Fruit fly (Drosophila melanogaster) whole organism, larva: Measurements from ENCODE around the gene Svil.
A peak's percentile ranks its signal among the peaks of the same experiment; 100 is the strongest.

Experiments
- noc ChIP-seq: fragments of 200-800 bp; sonication (Bioruptor generic); optimal IDR thresholded peaks from 3 replicates; lab custom pipeline; 2019; ENCODE audit warnings: missing biosample characterization, mild to moderate bottlenecking, missing genetic modification characterization, moderate library complexity

The Svil gene

DNA sequence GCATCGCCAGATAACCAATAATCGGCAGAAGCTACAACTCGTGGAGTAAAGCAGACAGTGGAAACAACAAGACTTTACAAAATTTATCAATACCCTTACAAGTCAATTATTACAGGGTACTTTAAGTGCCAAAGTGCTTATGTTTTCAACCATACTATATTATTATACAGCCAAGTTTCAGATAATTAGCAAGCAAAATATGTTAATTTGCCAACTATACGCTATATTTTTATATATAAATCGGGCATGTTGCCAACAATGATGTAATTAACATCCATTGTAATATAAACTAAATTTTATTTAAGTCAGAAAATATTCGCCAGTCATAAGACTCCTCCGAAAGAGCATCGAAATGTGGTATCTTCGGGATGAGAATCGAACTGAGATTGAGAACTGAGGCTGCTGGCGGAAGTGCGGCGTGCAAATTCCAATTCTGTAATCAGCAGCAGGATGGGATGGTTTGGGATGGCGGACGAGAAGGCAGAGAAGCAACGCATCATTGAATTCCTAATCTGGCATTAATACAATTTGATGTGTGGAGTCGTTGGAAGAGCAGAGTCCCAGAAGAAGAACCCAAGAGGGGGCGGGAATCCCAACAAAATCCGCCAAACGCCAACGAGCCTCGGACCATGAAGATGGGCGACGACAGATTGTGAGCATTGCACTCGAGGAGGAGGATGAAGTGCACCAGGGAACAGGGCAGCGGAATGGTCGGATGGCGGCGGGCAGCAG, 155.7 kb downstream of the Svil start:
- TF ChIP-seq noc (tag; lab: Kevin White, UChicago) = no peak

dm6 chr3L:2533732-2534073, 156.2 kb downstream of the Svil start:
- no peak for TF ChIP-seq noc (tag; lab: Kevin White, UChicago)

- peak; percentile 90 for TF ChIP-seq noc (tag; lab: Kevin White, UChicago)
These were observed 159.6 kb downstream of the Svil start for dm6 chr3L:2536969-2537600.

dm6 chr3L:2541361-2541760, 163.9 kb downstream of the Svil start:
- no peak for TF ChIP-seq noc (tag; lab: Kevin White, UChicago)

DNA sequence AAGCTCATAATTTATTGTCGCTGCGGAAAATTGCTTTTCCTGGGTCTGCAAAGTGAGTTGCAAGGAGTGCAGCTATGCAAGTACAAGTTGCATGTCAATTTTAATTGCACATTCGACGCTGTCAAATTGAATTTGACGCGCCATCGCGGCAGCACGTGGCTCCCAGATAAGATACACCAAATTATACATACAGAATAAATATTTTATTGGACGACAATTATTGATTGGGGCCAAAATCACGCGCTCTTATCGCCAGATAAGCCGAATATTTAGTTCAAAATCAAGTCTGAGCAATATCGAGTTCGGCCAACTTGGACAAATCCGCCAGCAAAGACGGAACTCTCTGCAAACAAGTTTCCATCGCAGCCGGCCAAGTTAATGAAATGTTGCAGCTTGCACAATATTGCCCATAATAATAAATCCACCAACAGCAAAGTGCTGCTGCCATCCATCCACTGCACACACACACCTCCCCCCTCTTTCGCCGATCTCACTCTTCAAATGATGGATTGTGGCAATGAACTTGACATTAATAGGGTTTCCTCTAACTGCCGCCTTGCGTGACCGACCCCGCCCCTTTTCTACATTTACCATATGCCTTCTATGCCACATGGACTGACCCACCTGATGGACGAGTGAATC, 167.1 kb downstream of the Svil start:
- no peak for TF ChIP-seq noc (tag; lab: Kevin White, UChicago)

DNA sequence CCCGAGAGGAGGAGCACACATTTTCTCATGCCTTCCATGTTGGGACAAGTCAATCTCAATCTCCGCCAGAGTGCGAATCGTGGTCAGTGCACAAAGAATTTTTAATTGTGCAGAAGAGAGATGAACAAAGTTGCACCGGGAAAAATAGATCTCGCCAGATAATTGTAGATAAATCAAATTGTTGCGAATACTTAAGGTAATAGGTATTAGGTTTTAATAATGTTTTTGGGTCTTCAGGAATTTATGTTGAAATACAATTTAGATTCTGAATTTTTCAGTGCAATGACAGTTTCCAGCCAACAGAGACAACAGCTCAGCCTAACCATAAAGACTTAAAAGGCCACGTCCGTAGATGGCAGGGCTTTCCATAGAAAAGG, 167.6 kb downstream of the Svil start:
- TF ChIP-seq noc (tag; lab: Kevin White, UChicago) = no peak

dm6 chr3L:2545913-2546312, 168.5 kb downstream of the Svil start:
- no peak for TF ChIP-seq noc (tag; lab: Kevin White, UChicago)
